Worm (Caenorhabditis elegans): ENCODE measurements around the gene lsy-2.

ce11 chrX:2093169-2093568 lies 3.7 kb downstream of the lsy-2 start, which contains the start of gene col-164:
- TF ChIP-seq nhr-76 (tag; optimal IDR thresholded peaks at IDR 0.05) (no peak), lin-39 (tag; optimal IDR thresholded peaks at IDR 0.05) (no peak), lsy-2 (tag; optimal IDR thresholded peaks at IDR 0.05) (no peak), aly-2 (tag; optimal IDR thresholded peaks at IDR 0.05) (no peak), egl-27 (tag; optimal IDR thresholded peaks at IDR 0.05) (no peak), nhr-28 (tag; optimal IDR thresholded peaks at IDR 0.05) (no peak), dpl-1 (GFP tag; optimal IDR thresholded peaks at IDR 0.05) (no peak), ets-5 (GFP tag; IDR thresholded peaks at IDR 0.05) (no peak)

All from whole organism, L1 larva.